Fruit fly (Drosophila melanogaster): ENCODE results near the gene CG16984.

Gene CG16984

DNA sequence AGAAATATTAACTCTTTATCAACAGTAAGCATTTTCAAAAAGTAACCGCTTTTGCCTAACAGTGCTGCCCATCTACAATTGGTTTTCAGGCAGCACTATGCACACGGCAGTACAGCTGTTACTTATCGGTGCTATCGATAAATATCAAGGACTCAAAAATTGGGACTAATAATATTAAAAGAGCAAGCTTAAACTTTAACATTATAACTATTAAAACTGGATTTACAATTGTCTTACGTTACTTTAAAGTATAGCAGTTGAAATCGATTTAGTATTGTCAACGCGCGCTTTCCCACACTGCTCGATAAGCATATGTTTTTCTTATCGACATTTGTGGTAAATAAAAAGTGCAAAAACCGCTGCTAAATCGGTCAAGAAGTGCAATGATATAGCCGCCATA is 35.8 kb downstream of the CG16984 start, which contains the start of the genes CG42245 and MEP-1 (continued):
- TF ChIP-seq psq (GFP tag; optimal IDR thresholded peaks at IDR 0.05) (peak; percentile 1), Hr83 (GFP tag; optimal IDR thresholded peaks at IDR 0.05; ENCODE audit: poor library complexity, severe bottlenecking) (peak; percentile 64), dsf (GFP tag; optimal IDR thresholded peaks at IDR 0.05; ENCODE audit: borderline replicate concordance) (peak; percentile 71), CG32264 (GFP tag; optimal IDR thresholded peaks at IDR 0.05) (peak; percentile 48), GATAd (GFP tag; optimal IDR thresholded peaks at IDR 0.05) (peak; percentile 86), woc (GFP tag; optimal IDR thresholded peaks at IDR 0.05) (no peak), dmrt93B (GFP tag; optimal IDR thresholded peaks at IDR 0.05) (peak; percentile 15), Abd-B (GFP tag; optimal IDR thresholded peaks at IDR 0.05) (no peak), Hr78 (GFP tag; optimal IDR thresholded peaks at IDR 0.05) (no peak)

DNA sequence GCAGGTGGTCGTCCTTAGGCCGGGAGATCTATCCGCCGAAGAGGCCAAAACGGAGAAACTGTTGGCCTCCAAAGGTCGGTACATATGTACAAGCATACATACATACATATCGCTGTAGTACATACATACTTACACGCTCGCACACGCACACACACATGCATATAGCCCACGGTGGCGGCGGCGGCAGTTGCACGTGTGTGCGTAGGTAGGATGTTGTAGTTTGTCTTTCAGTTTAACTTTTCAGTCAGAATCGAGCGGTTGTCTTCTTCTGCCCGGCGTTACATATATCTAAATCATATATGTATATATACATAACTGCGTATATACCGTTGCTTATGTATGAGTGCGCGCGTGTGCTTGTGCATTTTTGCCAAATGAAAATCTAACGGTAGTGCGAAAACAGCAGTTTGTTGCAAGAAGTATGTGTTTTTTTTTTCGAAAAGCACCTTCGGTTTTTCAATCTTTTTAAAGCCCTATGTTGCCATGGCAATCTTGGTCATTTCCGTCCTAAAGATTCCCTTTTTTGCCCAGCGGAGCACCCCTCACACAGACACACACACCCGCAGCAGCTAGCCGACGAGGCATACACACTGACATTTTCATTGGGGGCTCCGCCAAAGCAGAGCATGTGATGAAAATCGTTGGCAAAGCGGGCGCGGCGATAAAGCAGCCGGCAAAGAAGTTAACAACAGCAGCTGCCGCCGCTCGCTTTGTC is 36.6 kb downstream of the CG16984 start:
- TF ChIP-seq Rel (GFP tag; optimal IDR thresholded peaks at IDR 0.05) (no peak), Rel (tag; optimal IDR thresholded peaks at IDR 0.05) (no peak), Hnf4 (GFP tag; optimal IDR thresholded peaks at IDR 0.05) (no peak), CG32264 (GFP tag; optimal IDR thresholded peaks at IDR 0.05) (no peak), dsf (GFP tag; optimal IDR thresholded peaks at IDR 0.05; ENCODE audit: borderline replicate concordance) (no peak), Hr78 (GFP tag; optimal IDR thresholded peaks at IDR 0.05) (no peak), HLH106 (tag; optimal IDR thresholded peaks at IDR 0.05) (no peak), dmrt93B (GFP tag; optimal IDR thresholded peaks at IDR 0.05) (no peak), psq (GFP tag; optimal IDR thresholded peaks at IDR 0.05) (no peak), foxo (GFP tag; optimal IDR thresholded peaks at IDR 0.05) (no peak), lola (GFP tag; optimal IDR thresholded peaks at IDR 0.05) (no peak), Dfd (GFP tag; optimal IDR thresholded peaks at IDR 0.05) (no peak), Sp1 (GFP tag; optimal IDR thresholded peaks at IDR 0.05) (no peak), CG9705 (GFP tag; optimal IDR thresholded peaks at IDR 0.05) (no peak), br (GFP tag; optimal IDR thresholded peaks at IDR 0.05) (no peak), CrebA (GFP tag; optimal IDR thresholded peaks at IDR 0.05; ENCODE audit: borderline replicate concordance) (no peak), woc (GFP tag; optimal IDR thresholded peaks at IDR 0.05) (no peak)

DNA sequence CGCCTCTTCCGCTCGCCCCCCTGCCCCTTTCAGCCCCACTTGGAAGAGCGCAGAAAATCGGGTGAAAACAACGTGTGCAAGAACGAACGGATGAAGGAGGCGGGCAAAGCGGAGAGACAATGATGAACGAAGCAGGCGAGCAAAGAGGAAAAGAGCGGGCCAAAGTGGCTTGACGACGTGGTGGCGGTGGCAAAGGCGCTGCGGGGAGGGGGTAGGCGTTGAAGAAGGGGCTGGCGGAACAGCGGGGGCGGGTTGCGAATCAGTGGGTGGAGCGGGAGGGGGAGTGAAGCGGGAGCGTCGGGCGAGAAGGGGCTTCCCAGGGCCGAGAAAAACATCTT is 37.2 kb downstream of the CG16984 start:
- TF ChIP-seq Hr83 (GFP tag; optimal IDR thresholded peaks at IDR 0.05; ENCODE audit: poor library complexity, severe bottlenecking), result no peak
- no peak for TF ChIP-seq Sp1 (GFP tag; optimal IDR thresholded peaks at IDR 0.05)
- peak; percentile 27 for TF ChIP-seq h (GFP tag; optimal IDR thresholded peaks at IDR 0.05)
- no peak for TF ChIP-seq dmrt93B (GFP tag; optimal IDR thresholded peaks at IDR 0.05)
- no peak for TF ChIP-seq Hnf4 (GFP tag; optimal IDR thresholded peaks at IDR 0.05)
- TF ChIP-seq foxo (GFP tag; optimal IDR thresholded peaks at IDR 0.05), result no peak
- TF ChIP-seq ey (GFP tag; optimal IDR thresholded peaks at IDR 0.05), result no peak
- no peak for TF ChIP-seq rgr (GFP tag; optimal IDR thresholded peaks at IDR 0.05)
- TF ChIP-seq usp (GFP tag; optimal IDR thresholded peaks at IDR 0.05), result no peak
- TF ChIP-seq Abd-B (GFP tag; optimal IDR thresholded peaks at IDR 0.05), result no peak
- peak in 1 of 2 experiments; percentile 19 for TF ChIP-seq dl (GFP tag; optimal IDR thresholded peaks at IDR 0.05; ENCODE audit: insufficient read depth in 1 of 2, partially characterized antibody in 2 of 2)
- TF ChIP-seq Rel (GFP tag; optimal IDR thresholded peaks at IDR 0.05), result no peak
- TF ChIP-seq Rel (tag; optimal IDR thresholded peaks at IDR 0.05), result peak; percentile 99
- no peak for TF ChIP-seq N (GFP tag; optimal IDR thresholded peaks at IDR 0.05)
- TF ChIP-seq OdsH (GFP tag; optimal IDR thresholded peaks at IDR 0.05), result no peak
- no peak for TF ChIP-seq Myc (optimal IDR thresholded peaks at IDR 0.05)
- peak; percentile 100 for TF ChIP-seq psq (GFP tag; optimal IDR thresholded peaks at IDR 0.05)

DNA sequence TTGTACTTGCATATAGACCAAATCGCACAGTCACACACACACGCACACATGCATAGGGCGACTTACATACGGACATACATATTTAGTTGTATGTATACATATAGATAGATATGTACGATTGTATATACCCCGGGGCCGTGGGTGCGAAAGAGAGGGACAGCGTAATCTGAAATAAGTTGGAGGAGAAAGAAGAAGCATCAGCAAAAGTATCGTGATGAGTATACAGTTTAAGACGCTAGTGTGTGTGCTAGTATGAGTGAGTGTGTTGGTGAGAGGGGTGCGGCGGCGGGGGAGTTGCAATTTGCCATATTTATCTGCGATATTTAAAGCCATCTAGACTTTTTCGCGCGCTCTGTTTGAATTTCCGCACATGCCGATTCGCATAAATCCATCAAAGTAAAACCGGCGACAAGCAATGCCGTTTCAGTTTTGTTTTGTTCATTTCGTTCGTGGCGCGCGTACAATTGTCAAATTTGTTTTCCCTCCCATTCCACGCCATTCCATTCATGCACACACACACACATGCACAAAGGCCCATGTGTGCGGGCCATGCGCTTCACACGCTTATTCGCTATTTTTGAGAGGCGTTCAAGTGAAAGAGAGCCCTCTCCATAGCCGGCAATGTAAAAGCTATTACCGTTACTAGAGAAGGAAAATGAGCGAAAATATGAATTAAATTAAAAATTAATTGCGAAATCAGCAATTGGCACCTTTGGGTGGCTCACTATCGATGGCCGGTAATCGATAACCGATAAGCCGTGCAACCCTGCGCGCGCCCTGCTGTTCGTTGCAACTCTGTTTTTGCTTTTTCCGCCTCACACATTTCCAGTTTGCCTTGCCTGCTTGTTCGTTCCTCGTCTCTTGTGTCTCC is 39.6 kb downstream of the CG16984 start:
- TF ChIP-seq HLH106 (tag; optimal IDR thresholded peaks at IDR 0.05) (peak; percentile 72), Hr78 (GFP tag; optimal IDR thresholded peaks at IDR 0.05) (no peak), foxo (GFP tag; optimal IDR thresholded peaks at IDR 0.05) (peak; percentile 66 to 74), woc (GFP tag; optimal IDR thresholded peaks at IDR 0.05) (peak; percentile 44), dmrt93B (GFP tag; optimal IDR thresholded peaks at IDR 0.05) (peak; percentile 83), psq (GFP tag; optimal IDR thresholded peaks at IDR 0.05) (peak; percentile 99), rgr (GFP tag; optimal IDR thresholded peaks at IDR 0.05) (peak; percentile 93), Dif (GFP tag; optimal IDR thresholded peaks at IDR 0.05; ENCODE audit: partially characterized antibody) (peak; percentile 72), jim (GFP tag; optimal IDR thresholded peaks at IDR 0.05) (no peak), sage (GFP tag; optimal IDR thresholded peaks at IDR 0.05) (peak; percentile 35), CG32264 (GFP tag; optimal IDR thresholded peaks at IDR 0.05) (peak; percentile 45), Sp1 (GFP tag; optimal IDR thresholded peaks at IDR 0.05) (peak; percentile 85), CrebA (GFP tag; optimal IDR thresholded peaks at IDR 0.05; ENCODE audit: borderline replicate concordance) (no peak), sv (GFP tag; optimal IDR thresholded peaks at IDR 0.05) (peak; percentile 75), Mio (GFP tag; optimal IDR thresholded peaks at IDR 0.05) (peak; percentile 16), GATAd (GFP tag; optimal IDR thresholded peaks at IDR 0.05) (no peak), CG9705 (GFP tag; optimal IDR thresholded peaks at IDR 0.05) (peak; percentile 86), OdsH (GFP tag; optimal IDR thresholded peaks at IDR 0.05) (peak; percentile 75), dl (GFP tag; optimal IDR thresholded peaks at IDR 0.05; ENCODE audit: insufficient read depth in 1 of 2, partially characterized antibody in 2 of 2) (no peak), Hr83 (GFP tag; optimal IDR thresholded peaks at IDR 0.05; ENCODE audit: poor library complexity, severe bottlenecking) (peak; percentile 78), h (GFP tag; optimal IDR thresholded peaks at IDR 0.05) (peak; percentile 88), Jra (GFP tag; optimal IDR thresholded peaks at IDR 0.05) (peak; percentile 26), br (GFP tag; optimal IDR thresholded peaks at IDR 0.05) (peak; percentile 89), usp (GFP tag; optimal IDR thresholded peaks at IDR 0.05) (no peak), Hnf4 (GFP tag; optimal IDR thresholded peaks at IDR 0.05) (peak; percentile 76), Abd-B (GFP tag; optimal IDR thresholded peaks at IDR 0.05) (no peak), Rel (GFP tag; optimal IDR thresholded peaks at IDR 0.05) (peak; percentile 68), Rel (tag; optimal IDR thresholded peaks at IDR 0.05) (peak; percentile 11), brk (GFP tag; optimal IDR thresholded peaks at IDR 0.05) (peak; percentile 40)

Data from whole organism, wandering third instar larva.